Fruit fly (Drosophila melanogaster): ENCODE data around the gene Cyp305a1.

The Cyp305a1 gene

dm6 chr3L:19846960-19847359 is 33.8 kb upstream of the Cyp305a1 start (continued):
- TF ChIP-seq MESR4 (GFP tag; optimal IDR thresholded peaks at IDR 0.05) (no peak), cwo (GFP tag; optimal IDR thresholded peaks at IDR 0.05) (no peak), CG17912 (GFP tag; optimal IDR thresholded peaks at IDR 0.05) (peak; percentile 21), hkb (optimal IDR thresholded peaks at IDR 0.05) (no peak), hkb (GFP tag; IDR thresholded peaks at IDR 0.05) (peak; percentile 55; the same call in 1 of the 2 replicates), CG31365 (tag; optimal IDR thresholded peaks at IDR 0.05) (peak; percentile 30), CG33213 (GFP tag; optimal IDR thresholded peaks at IDR 0.05) (no peak), esg (GFP tag; conservative IDR thresholded peaks at IDR 0.05) (no peak), Dp (GFP tag; optimal IDR thresholded peaks at IDR 0.05) (no peak), Camta (GFP tag; optimal IDR thresholded peaks at IDR 0.05) (no peak), Pdp1 (GFP tag; optimal IDR thresholded peaks at IDR 0.05) (no peak), unc-4 (GFP tag; IDR thresholded peaks at IDR 0.05; ENCODE audit: partially characterized antibody) (no peak)

DNA sequence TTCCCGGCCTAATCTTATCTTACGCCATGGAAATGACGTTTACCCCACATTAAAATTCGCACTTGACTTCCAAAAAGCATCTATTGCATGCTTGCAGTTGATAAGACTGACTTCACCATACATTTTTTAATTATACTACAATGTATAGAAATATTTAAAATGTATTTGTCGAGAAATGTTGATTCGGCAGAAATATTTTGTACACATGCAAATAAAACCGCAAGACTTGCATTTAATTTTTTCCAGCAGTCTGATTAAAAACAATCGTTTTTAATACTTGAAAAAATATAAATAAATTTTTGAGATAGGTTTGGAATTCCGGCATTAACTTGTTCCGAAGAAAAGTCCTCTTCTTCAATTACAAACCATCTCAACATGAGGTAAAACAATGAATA is 32.8 kb upstream of the Cyp305a1 start:
- TF ChIP-seq CG11696 (GFP tag; IDR thresholded peaks at IDR 0.05) (no peak), Pdp1 (GFP tag; optimal IDR thresholded peaks at IDR 0.05) (peak in 1 of 2 experiments; percentile 34), sens-2 (GFP tag; IDR thresholded peaks at IDR 0.05) (no peak), CG42726 (GFP tag; IDR thresholded peaks at IDR 0.05; ENCODE audit: partially characterized antibody) (no peak), CG6765 (GFP tag; optimal IDR thresholded peaks at IDR 0.05) (no peak)

dm6 chr3L:19845047-19845906 is 32.1 kb upstream of the Cyp305a1 start, which contains the start of gene Papss:
TSS of gene Papss (plus strand) at chr3L:19845293.
- TF ChIP-seq pnt (GFP tag; optimal IDR thresholded peaks at IDR 0.05) (no peak), CG6765 (GFP tag; optimal IDR thresholded peaks at IDR 0.05) (peak; percentile 18), kah (GFP tag; optimal IDR thresholded peaks at IDR 0.05) (no peak), pita (GFP tag; optimal IDR thresholded peaks at IDR 0.05) (no peak), Hmx (GFP tag; optimal IDR thresholded peaks at IDR 0.05) (no peak), caup (GFP tag; optimal IDR thresholded peaks at IDR 0.05; ENCODE audit: severe bottlenecking) (peak; percentile 56), br (optimal IDR thresholded peaks at IDR 0.05) (no peak), Asciz (GFP tag; optimal IDR thresholded peaks at IDR 0.05) (no peak), ase (GFP tag; IDR thresholded peaks at IDR 0.05) (no peak), NFAT (GFP tag; IDR thresholded peaks at IDR 0.05) (peak; percentile 45; the same call in 1 of the 2 replicates), chinmo (GFP tag; IDR thresholded peaks at IDR 0.05; ENCODE audit: partially characterized antibody) (no peak), Vsx1 (GFP tag; optimal IDR thresholded peaks at IDR 0.05) (no peak), CG2202 (tag; optimal IDR thresholded peaks at IDR 0.05) (peak; percentile 13), HHEX (GFP tag; optimal IDR thresholded peaks at IDR 0.05) (peak; percentile 43), ems (GFP tag; optimal IDR thresholded peaks at IDR 0.05) (no peak), CG13624 (GFP tag; optimal IDR thresholded peaks at IDR 0.05) (peak; percentile 12), cg (GFP tag; optimal IDR thresholded peaks at IDR 0.05) (peak; percentile 90), ERR (GFP tag; optimal IDR thresholded peaks at IDR 0.05) (no peak), CG31365 (tag; optimal IDR thresholded peaks at IDR 0.05) (peak; percentile 33), PHDP (tag; optimal IDR thresholded peaks at IDR 0.05) (peak; percentile 25), CG11560 (tag; IDR thresholded peaks at IDR 0.05) (no peak), CG15601 (tag; optimal IDR thresholded peaks at IDR 0.05) (peak; percentile 51), CG13424 (tag; optimal IDR thresholded peaks at IDR 0.05) (no peak), CG9797 (GFP tag; optimal IDR thresholded peaks at IDR 0.05) (no peak), CG16779 (GFP tag; IDR thresholded peaks at IDR 0.05) (no peak), CG30020 (tag; optimal IDR thresholded peaks at IDR 0.05) (peak; percentile 53), fd64A (GFP tag; optimal IDR thresholded peaks at IDR 0.05) (peak; percentile 43), dmrt11E (tag; optimal IDR thresholded peaks at IDR 0.05) (peak; percentile 19), HmgZ (tag; optimal IDR thresholded peaks at IDR 0.05) (peak; percentile 6), dan (GFP tag; IDR thresholded peaks at IDR 0.05) (no peak), CG7357 (GFP tag; IDR thresholded peaks at IDR 0.05) (no peak), pum (GFP tag; optimal IDR thresholded peaks at IDR 0.05) (no peak)
